Fruit fly (Drosophila melanogaster): ENCODE results near the gene eIF3h.
A peak's percentile ranks its signal among the peaks of the same experiment; 100 is the strongest.

eIF3h gene

DNA sequence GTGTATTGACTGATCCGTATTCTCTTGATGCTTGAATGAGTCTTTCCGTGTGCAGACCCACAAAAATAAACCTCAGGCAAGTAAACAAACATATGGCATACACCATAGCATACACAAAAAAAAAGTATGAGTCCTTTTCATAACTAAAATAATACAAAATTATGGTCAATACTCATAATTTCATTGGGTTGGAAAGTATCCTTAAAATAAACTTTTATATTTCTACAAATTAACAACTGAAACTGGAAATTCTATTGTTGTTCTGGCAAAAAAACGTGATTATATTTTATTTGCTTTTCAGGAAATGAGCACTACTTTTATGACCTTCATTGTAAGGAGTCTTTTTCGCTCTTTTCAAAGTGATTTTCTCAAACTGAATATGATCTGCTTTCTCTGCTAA is 10.8 kb downstream of the eIF3h start:
- no peak for TF ChIP-seq Mnt (GFP tag; optimal IDR thresholded peaks at IDR 0.05)
- TF ChIP-seq CG33017 (tag; optimal IDR thresholded peaks at IDR 0.05), result no peak
- no peak for TF ChIP-seq Crg-1 (GFP tag; optimal IDR thresholded peaks at IDR 0.05)
- TF ChIP-seq tj (GFP tag; optimal IDR thresholded peaks at IDR 0.05), result no peak
- TF ChIP-seq pad (GFP tag; optimal IDR thresholded peaks at IDR 0.05), result no peak

- TF ChIP-seq pad (GFP tag; optimal IDR thresholded peaks at IDR 0.05) (peak; percentile 18), CG5204 (GFP tag; optimal IDR thresholded peaks at IDR 0.05) (no peak), cic (GFP tag; optimal IDR thresholded peaks at IDR 0.05) (no peak), CG11617 (GFP tag; optimal IDR thresholded peaks at IDR 0.05) (no peak)
Measured at dm6 chr2L:5037402-5037860, 15.5 kb downstream of the eIF3h start, which contains the start of the genes CG14042 and SP555. TSS of gene CG14042 (plus strand) at chr2L:5037709. TSS of gene SP555 (plus strand) at chr2L:5037709.

DNA sequence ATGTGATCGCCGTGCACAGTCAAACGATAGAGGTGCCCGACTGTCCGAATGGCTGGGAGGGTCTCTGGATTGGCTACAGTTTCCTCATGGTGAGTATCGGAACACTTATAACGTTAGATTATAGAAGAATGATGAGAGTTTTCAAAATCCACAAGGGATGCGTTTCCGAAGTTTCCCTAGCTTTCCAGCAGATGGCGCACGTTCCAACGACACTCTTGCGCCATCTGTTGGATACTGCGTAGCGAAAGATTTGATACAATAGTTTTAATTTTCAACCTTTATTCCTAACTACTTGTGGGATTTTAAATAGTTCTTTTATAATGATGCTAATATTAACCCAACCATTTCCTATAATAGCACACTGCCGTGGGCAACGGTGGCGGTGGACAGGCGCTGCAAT is 16.8 kb downstream of the eIF3h start:
- no peak for TF ChIP-seq CG33017 (tag; optimal IDR thresholded peaks at IDR 0.05)

dm6 chr2L:5031886-5032285 is 21.0 kb downstream of the eIF3h start:
- TF ChIP-seq pad (GFP tag; optimal IDR thresholded peaks at IDR 0.05) (no peak), CG7045 (GFP tag; optimal IDR thresholded peaks at IDR 0.05) (no peak), CG7101 (tag; optimal IDR thresholded peaks at IDR 0.05) (no peak)

DNA sequence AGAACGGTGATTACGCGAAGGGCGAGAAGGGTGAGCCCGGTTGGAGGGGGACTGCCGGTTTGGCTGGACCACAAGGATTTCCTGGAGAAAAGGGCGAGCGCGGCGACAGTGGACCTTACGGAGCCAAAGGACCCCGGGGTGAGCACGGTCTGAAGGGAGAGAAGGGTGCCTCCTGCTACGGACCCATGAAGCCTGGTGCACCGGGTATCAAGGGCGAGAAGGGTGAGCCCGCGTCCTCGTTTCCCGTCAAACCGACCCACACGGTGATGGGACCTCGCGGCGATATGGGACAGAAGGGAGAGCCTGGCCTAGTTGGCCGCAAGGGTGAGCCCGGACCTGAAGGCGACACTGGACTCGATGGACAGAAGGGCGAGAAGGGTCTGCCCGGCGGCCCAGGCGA is 21.5 kb downstream of the eIF3h start:
- TF ChIP-seq Mnt (GFP tag; optimal IDR thresholded peaks at IDR 0.05), result no peak
- TF ChIP-seq CG1620 (GFP tag; optimal IDR thresholded peaks at IDR 0.05), result no peak
- TF ChIP-seq Crg-1 (GFP tag; optimal IDR thresholded peaks at IDR 0.05), result no peak
- TF ChIP-seq CG5204 (GFP tag; optimal IDR thresholded peaks at IDR 0.05), result no peak
- no peak for TF ChIP-seq CG12768 (GFP tag; optimal IDR thresholded peaks at IDR 0.05)
- no peak for TF ChIP-seq CG11617 (GFP tag; optimal IDR thresholded peaks at IDR 0.05)
- no peak for TF ChIP-seq CG7101 (tag; optimal IDR thresholded peaks at IDR 0.05)
- TF ChIP-seq CG14711 (tag; optimal IDR thresholded peaks at IDR 0.05), result no peak
- TF ChIP-seq bab1 (GFP tag; optimal IDR thresholded peaks at IDR 0.05), result no peak
- TF ChIP-seq ovo (GFP tag; optimal IDR thresholded peaks at IDR 0.05), result no peak
- TF ChIP-seq tj (GFP tag; optimal IDR thresholded peaks at IDR 0.05), result no peak

DNA sequence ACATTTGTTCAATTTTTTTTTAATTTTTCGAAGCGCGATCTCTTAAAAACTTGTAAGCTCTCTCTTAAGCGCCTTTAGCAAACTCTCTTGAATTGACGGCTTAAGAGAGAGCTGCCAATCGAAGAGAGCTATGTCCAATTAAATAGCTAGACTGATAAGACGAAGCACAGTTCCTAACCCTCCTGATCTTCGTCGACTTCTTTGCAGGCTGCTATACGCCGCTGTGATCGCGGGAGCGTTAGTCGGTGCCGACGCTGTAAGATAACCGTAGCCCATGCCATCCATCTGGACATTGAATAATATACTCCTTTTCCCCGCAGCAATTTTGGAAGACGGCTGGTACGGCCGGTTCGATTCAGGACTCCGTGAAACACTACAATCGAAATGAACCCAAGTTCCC is 22.4 kb downstream of the eIF3h start:
- TF ChIP-seq CG7101 (tag; optimal IDR thresholded peaks at IDR 0.05) (no peak), cnc (optimal IDR thresholded peaks at IDR 0.05) (no peak), Clk (GFP tag; optimal IDR thresholded peaks at IDR 0.05) (no peak), pad (GFP tag; optimal IDR thresholded peaks at IDR 0.05) (no peak), Mnt (GFP tag; optimal IDR thresholded peaks at IDR 0.05) (no peak)

dm6 chr2L:5029809-5030108 is 23.1 kb downstream of the eIF3h start:
- TF ChIP-seq CG12768 (GFP tag; optimal IDR thresholded peaks at IDR 0.05) (no peak), toe (GFP tag; optimal IDR thresholded peaks at IDR 0.05) (no peak), CG11617 (GFP tag; optimal IDR thresholded peaks at IDR 0.05) (no peak), kay (GFP tag; ENCODE audit: borderline replicate concordance) (peak; percentile 33), CG14711 (tag; optimal IDR thresholded peaks at IDR 0.05) (no peak), tj (GFP tag; optimal IDR thresholded peaks at IDR 0.05) (peak; percentile 60), CG7101 (tag; optimal IDR thresholded peaks at IDR 0.05) (no peak), cnc (optimal IDR thresholded peaks at IDR 0.05) (no peak)

- peak; percentile 72 for TF ChIP-seq cic (GFP tag; optimal IDR thresholded peaks at IDR 0.05)
- no peak for TF ChIP-seq pad (GFP tag; optimal IDR thresholded peaks at IDR 0.05)
- TF ChIP-seq CG1620 (GFP tag; optimal IDR thresholded peaks at IDR 0.05), result no peak
- no peak for TF ChIP-seq bab1 (GFP tag; optimal IDR thresholded peaks at IDR 0.05)
- no peak for TF ChIP-seq Crg-1 (GFP tag; optimal IDR thresholded peaks at IDR 0.05)
- TF ChIP-seq cnc (optimal IDR thresholded peaks at IDR 0.05), result no peak
- TF ChIP-seq CG5204 (GFP tag; optimal IDR thresholded peaks at IDR 0.05), result no peak
- TF ChIP-seq CG11617 (GFP tag; optimal IDR thresholded peaks at IDR 0.05), result no peak
- no peak for TF ChIP-seq ovo (GFP tag; optimal IDR thresholded peaks at IDR 0.05)
- no peak for TF ChIP-seq kay (GFP tag; ENCODE audit: borderline replicate concordance)
- TF ChIP-seq CG14711 (tag; optimal IDR thresholded peaks at IDR 0.05), result no peak
- TF ChIP-seq Clk (GFP tag; optimal IDR thresholded peaks at IDR 0.05), result no peak
- TF ChIP-seq toe (GFP tag; optimal IDR thresholded peaks at IDR 0.05), result no peak
- TF ChIP-seq tj (GFP tag; optimal IDR thresholded peaks at IDR 0.05), result no peak
- TF ChIP-seq CG33017 (tag; optimal IDR thresholded peaks at IDR 0.05), result no peak
- TF ChIP-seq CG7045 (GFP tag; optimal IDR thresholded peaks at IDR 0.05), result no peak
- peak; percentile 49 for TF ChIP-seq CG12768 (GFP tag; optimal IDR thresholded peaks at IDR 0.05)
- TF ChIP-seq Mnt (GFP tag; optimal IDR thresholded peaks at IDR 0.05), result peak; percentile 7
- no peak for TF ChIP-seq CG7101 (tag; optimal IDR thresholded peaks at IDR 0.05)
- TF ChIP-seq Hr96 (GFP tag; optimal IDR thresholded peaks at IDR 0.05), result no peak
Measured at dm6 chr2L:5029049-5029808, 23.7 kb downstream of the eIF3h start, which contains the start of gene Col4a1. TSS of gene Col4a1 (plus strand) at chr2L:5029609.
